Fruit fly (Drosophila melanogaster) whole organism, wandering third instar larva: Measurements from ENCODE around the gene CG8837.

ENCODE experiments used
- lola ChIP-seq: fragments of >200 bp; optimal IDR thresholded peaks from 2 replicates; lab custom pipeline; 2017; ENCODE audit warnings: missing biosample characterization, missing genetic modification characterization
- pan ChIP-seq: fragments of >200 bp; optimal IDR thresholded peaks from 2 replicates; lab custom pipeline; 2017

DNA sequence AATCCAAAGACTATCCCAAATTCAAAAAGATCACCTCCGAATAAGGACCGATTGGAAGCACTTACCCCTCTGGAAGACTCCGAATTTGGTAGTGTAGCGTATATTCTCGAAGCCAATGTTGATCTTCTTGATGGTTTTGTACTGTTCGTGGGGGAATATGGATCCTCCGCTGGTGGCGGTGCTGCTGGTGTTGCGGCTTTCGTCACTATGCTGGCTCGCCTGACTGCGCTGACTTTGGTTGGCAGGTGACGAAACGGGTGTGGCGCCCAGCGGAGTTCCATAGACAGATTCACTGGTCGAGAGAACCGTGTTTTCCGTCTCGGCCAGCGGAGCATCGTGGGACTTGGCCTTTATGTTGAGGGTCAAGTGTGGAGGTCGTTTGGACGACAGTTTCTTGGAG, 19.0 kb upstream of the CG8837 start:
- TF ChIP-seq lola (GFP tag; lab: Kevin White, UChicago) (no peak), pan (lab: Kevin White, UChicago) (no peak)
